Fruit fly (Drosophila melanogaster): ENCODE results near the gene tos.

dm6 chr2L:18665952-18666606 is 15.8 kb downstream of the tos start:
- TF ChIP-seq CG7101 (tag; optimal IDR thresholded peaks at IDR 0.05) (no peak), CG12768 (GFP tag; optimal IDR thresholded peaks at IDR 0.05) (no peak), CG5204 (GFP tag; optimal IDR thresholded peaks at IDR 0.05) (peak; percentile 50), Crg-1 (GFP tag; optimal IDR thresholded peaks at IDR 0.05) (no peak), pad (GFP tag; optimal IDR thresholded peaks at IDR 0.05) (no peak), ovo (GFP tag; optimal IDR thresholded peaks at IDR 0.05) (no peak), bab1 (GFP tag; optimal IDR thresholded peaks at IDR 0.05) (peak; percentile 14)
